Worm (Caenorhabditis elegans): ENCODE measurements around the gene cyp-14A4.

cyp-14A4 gene

ce11 chrX:13315093-13315492 lies 31.1 kb upstream of the cyp-14A4 start:
- TF ChIP-seq ceh-43 (GFP tag; optimal IDR thresholded peaks at IDR 0.05) (no peak), snpc-4 (tag; optimal IDR thresholded peaks at IDR 0.05) (no peak), zip-8 (tag; optimal IDR thresholded peaks at IDR 0.05) (no peak), nhr-12 (tag; optimal IDR thresholded peaks at IDR 0.05) (no peak), ces-1 (GFP tag; optimal IDR thresholded peaks at IDR 0.05) (no peak), flh-1 (GFP tag; optimal IDR thresholded peaks at IDR 0.05) (no peak), lin-13 (tag; optimal IDR thresholded peaks at IDR 0.05) (no peak), cnd-1 (tag; optimal IDR thresholded peaks at IDR 0.05) (no peak), nhr-76 (tag; optimal IDR thresholded peaks at IDR 0.05) (no peak), ceh-39 (tag; optimal IDR thresholded peaks at IDR 0.05) (no peak), ceh-83 (GFP tag; optimal IDR thresholded peaks at IDR 0.05) (no peak), pha-4 (tag; optimal IDR thresholded peaks at IDR 0.05) (no peak), unc-39 (tag; optimal IDR thresholded peaks at IDR 0.05) (no peak), nhr-28 (tag; optimal IDR thresholded peaks at IDR 0.05) (no peak)

- TF ChIP-seq ces-1 (GFP tag; optimal IDR thresholded peaks at IDR 0.05), result no peak
- no peak for TF ChIP-seq bed-3 (GFP tag; optimal IDR thresholded peaks at IDR 0.05)
- no peak for TF ChIP-seq lsy-2 (tag; optimal IDR thresholded peaks at IDR 0.05)
- no peak for TF ChIP-seq unc-120 (tag; optimal IDR thresholded peaks at IDR 0.05; ENCODE audit: poor library complexity, severe bottlenecking)
- TF ChIP-seq sptf-1 (tag; optimal IDR thresholded peaks at IDR 0.05), result no peak
- TF ChIP-seq drap-1 (GFP tag; optimal IDR thresholded peaks at IDR 0.05), result no peak
- TF ChIP-seq lin-13 (tag; optimal IDR thresholded peaks at IDR 0.05), result no peak
- no peak for TF ChIP-seq hlh-1 (tag; optimal IDR thresholded peaks at IDR 0.05)
- TF ChIP-seq mab-5 (tag; optimal IDR thresholded peaks at IDR 0.05), result no peak
- no peak for TF ChIP-seq nhr-2 (tag; optimal IDR thresholded peaks at IDR 0.05)
- no peak for TF ChIP-seq snpc-4 (tag; optimal IDR thresholded peaks at IDR 0.05)
- TF ChIP-seq mep-1 (tag; optimal IDR thresholded peaks at IDR 0.05), result no peak
- TF ChIP-seq tbx-8 (GFP tag; optimal IDR thresholded peaks at IDR 0.05), result no peak
- TF ChIP-seq ceh-83 (GFP tag; optimal IDR thresholded peaks at IDR 0.05), result no peak
- TF ChIP-seq flh-1 (GFP tag; optimal IDR thresholded peaks at IDR 0.05), result no peak
- TF ChIP-seq cnd-1 (tag; optimal IDR thresholded peaks at IDR 0.05), result no peak
- no peak for TF ChIP-seq elt-3 (tag; optimal IDR thresholded peaks at IDR 0.05)
- TF ChIP-seq unc-39 (tag; optimal IDR thresholded peaks at IDR 0.05), result no peak
- TF ChIP-seq M03D4.4 (tag; optimal IDR thresholded peaks at IDR 0.05), result no peak
- no peak for TF ChIP-seq pha-4 (tag; optimal IDR thresholded peaks at IDR 0.05)
These were observed 27.8 kb upstream of the cyp-14A4 start, which contains the start of gene F46G10.1 for ce11 chrX:13311641-13312423. F46G10.1 (minus strand) TSS chrX:13311755.

- TF ChIP-seq drap-1 (GFP tag; optimal IDR thresholded peaks at IDR 0.05) (no peak), pha-4 (tag; optimal IDR thresholded peaks at IDR 0.05) (no peak), mab-5 (tag; optimal IDR thresholded peaks at IDR 0.05) (no peak), M03D4.4 (tag; optimal IDR thresholded peaks at IDR 0.05) (no peak)
These were observed 26.8 kb upstream of the cyp-14A4 start for ce11 chrX:13310763-13311162.

DNA sequence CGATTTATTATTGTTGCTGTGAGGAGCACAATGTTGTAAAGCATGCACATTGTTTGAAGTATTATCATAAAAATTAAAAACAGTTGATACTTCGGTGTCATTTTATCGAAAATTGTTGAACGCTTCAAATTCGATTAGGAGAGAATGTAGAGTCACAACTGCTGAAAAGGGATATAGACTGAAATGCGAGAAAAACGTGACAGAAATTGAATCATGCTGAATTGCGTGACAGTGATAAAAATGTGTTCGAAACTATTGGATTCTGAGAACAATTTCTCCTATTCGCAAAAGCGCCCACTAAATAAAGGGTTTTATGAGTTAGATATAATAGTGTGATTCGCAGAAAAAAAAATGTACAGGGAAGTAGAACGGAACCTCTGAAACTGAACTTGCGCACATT lies 24.7 kb upstream of the cyp-14A4 start, which contains the start of gene srxa-8:
Gene srxa-8 (minus strand): TSS at position 101 of the 400 bp plus-strand sequence.
- no peak for TF ChIP-seq tbx-8 (GFP tag; optimal IDR thresholded peaks at IDR 0.05)
- TF ChIP-seq lin-32 (GFP tag; optimal IDR thresholded peaks at IDR 0.05), result no peak
- TF ChIP-seq pha-4 (tag; optimal IDR thresholded peaks at IDR 0.05), result no peak
- TF ChIP-seq mep-1 (tag; optimal IDR thresholded peaks at IDR 0.05), result no peak
- no peak for TF ChIP-seq mab-5 (tag; optimal IDR thresholded peaks at IDR 0.05)
- TF ChIP-seq nhr-2 (tag; optimal IDR thresholded peaks at IDR 0.05), result no peak
- no peak for TF ChIP-seq hlh-1 (tag; optimal IDR thresholded peaks at IDR 0.05)
- TF ChIP-seq nhr-76 (tag; optimal IDR thresholded peaks at IDR 0.05), result no peak
- no peak for TF ChIP-seq blmp-1 (tag; optimal IDR thresholded peaks at IDR 0.05)
- no peak for TF ChIP-seq unc-62 (GFP tag; optimal IDR thresholded peaks at IDR 0.05)
- no peak for TF ChIP-seq elt-3 (tag; optimal IDR thresholded peaks at IDR 0.05)
- TF ChIP-seq ceh-43 (GFP tag; optimal IDR thresholded peaks at IDR 0.05), result no peak
- TF ChIP-seq zip-8 (tag; optimal IDR thresholded peaks at IDR 0.05), result no peak
- TF ChIP-seq ces-1 (GFP tag; optimal IDR thresholded peaks at IDR 0.05), result no peak
- TF ChIP-seq unc-39 (tag; optimal IDR thresholded peaks at IDR 0.05), result no peak
- TF ChIP-seq M03D4.4 (tag; optimal IDR thresholded peaks at IDR 0.05), result no peak
- no peak for TF ChIP-seq mls-2 (tag; optimal IDR thresholded peaks at IDR 0.05)

DNA sequence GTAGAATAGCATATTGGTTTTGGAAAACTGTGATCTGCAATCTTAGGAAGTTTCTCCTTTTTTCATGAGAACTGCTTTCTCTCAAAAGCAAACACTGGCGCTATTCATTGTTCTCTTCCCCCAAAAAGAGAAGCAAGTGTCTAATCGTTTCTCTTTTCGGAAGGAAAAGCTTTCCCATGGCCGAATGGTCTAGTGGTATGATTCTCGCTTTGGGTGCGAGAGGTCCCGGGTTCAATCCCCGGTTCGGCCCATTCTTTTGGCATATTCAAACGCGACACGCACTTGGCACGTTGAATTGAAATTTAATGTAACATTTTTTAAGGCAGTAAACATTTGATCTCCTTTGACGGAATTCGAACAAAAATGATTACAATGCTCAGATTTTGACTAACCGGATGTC lies 23.9 kb upstream of the cyp-14A4 start:
- no peak for TF ChIP-seq unc-120 (tag; optimal IDR thresholded peaks at IDR 0.05; ENCODE audit: poor library complexity, severe bottlenecking)
